Fruit fly (Drosophila melanogaster): ENCODE results near the gene dysc.

The dysc gene

DNA sequence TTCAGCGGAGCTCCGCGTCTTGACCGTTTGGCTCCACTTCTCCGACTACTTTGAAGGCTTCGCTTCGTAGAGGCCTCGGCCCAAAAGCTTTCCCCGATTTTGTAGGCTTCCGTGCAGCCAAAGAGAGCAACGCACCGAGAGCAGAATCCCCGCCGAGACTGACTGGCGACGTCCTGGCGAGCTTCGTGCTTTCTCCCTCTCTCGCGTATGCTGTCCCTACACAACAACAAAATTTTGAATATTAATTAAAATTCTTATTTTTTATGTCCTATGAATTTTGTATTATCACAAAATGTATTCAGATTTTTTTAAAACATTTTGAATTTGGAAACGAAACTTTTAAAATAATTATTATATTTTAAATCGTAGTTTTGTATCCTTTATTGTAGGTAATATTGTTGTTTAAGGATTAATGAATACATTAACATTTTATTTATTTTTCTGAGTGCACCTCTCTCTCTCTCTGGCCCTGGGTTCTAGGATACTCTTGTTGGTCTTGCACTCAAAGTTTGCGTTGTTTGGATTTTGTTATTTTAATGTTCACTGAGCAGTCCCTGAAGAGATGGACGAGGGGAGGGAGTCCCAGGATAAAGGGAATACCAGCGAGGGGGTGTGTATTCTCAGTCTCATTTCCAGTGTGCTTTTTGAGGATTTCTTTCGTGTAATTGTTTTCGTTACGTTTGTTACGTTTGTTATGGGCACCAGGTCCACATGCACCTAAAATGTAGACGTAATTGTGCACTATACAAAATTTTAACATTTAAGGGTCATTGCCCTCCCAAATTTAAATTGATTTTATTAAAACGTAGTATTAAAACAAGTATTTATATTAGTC, at the start of gene dysc:
Gene dysc, minus strand, starts transcription at position 51 of the 835 bp plus-strand sequence.
- no peak for TF ChIP-seq noc (tag; optimal IDR thresholded peaks at IDR 0.05)

DNA sequence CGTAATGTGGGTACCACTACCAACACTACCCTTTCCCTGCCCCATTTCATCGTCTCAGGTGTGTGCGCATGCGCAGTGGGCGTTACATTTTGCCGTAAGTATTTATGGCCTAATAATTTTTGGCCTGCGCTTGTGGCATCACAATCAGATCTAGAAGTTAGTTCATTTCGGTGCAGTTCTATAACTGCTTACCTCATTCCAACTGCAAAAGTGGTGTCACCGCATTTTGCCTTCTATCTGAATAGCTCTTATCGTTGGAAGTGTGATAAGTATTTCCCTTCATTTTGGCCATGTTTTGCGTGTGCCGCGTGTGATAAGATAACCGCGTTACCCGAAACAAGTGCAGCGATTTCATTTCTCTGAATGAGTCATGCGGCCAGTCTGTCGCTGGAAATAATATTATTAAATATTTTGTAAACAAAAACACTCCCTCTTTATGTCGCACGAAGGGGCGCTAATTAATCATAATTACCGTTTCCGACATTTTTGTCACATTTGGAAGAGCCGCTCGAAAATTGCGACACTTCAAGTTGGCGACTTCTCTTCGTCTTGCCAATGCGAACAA, 49.5 kb upstream of the dysc start:
- no peak for TF ChIP-seq noc (tag; optimal IDR thresholded peaks at IDR 0.05)

DNA sequence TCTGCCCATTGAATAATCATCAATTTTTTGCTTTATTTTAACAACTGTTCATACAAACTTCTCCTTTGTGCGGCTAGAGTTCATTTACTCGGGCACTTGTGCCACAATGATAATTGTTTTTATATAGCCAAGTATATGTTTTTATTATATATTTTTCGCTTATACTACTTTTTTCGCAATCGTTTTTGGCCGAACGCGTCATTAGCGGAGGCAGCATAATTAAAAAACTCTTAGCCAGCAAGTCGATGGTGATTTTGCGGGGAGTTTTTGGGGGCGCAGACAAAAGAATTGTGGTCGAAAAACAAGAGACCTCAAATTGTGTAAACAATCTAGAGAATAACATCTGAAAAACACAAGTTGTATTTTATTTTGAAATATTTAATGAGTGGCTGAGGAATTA, 48.5 kb upstream of the dysc start:
- no peak for TF ChIP-seq noc (tag; optimal IDR thresholded peaks at IDR 0.05)

DNA sequence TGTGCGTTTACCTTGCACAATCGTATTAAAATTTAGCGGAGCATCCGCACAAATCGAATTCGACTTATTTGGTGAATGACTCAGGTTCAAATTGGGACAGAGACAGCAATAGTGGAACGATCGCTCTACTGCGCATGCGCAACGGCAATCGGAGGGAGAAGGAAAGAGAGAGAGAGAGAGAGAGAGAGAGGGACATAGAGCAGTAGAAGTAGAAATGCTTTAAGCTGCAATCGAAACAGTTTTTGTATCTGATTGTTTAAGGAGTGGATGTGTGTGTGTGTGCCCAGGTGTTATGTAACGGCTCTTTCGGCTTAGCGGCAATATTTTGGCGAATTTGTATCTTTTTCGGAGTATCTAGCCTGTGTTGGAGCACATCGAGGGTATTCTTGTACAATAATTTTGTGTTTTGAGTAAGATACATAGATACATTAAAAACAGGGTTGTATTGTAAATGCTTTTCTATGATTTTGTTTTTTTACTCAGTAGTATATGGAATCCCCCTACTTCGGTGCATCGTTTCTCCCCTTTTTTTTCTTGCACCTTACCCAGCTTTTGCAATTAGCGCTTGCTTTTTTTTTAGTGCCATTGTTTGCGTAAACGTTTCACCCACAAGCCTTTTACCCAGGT, 46.5 kb upstream of the dysc start:
- no peak for TF ChIP-seq noc (tag; optimal IDR thresholded peaks at IDR 0.05)

DNA sequence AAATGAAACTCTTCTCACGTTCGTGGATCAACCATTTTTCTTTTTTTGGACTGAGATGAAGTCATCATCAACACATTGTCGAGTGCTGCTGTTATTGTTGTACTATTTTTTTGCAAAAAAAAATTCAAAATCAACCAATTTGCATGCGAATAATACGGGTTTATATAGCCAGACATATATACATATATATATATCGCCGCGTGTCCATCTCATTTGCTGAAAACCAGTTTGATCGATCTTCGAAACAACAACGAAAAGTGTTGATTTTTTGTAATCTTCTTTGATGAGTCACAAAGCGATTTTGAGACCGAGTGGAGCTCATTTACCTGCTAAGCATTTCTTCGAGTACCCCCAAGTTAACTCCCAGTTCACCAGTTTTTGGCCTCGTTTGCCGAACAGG, 43.0 kb upstream of the dysc start:
- TF ChIP-seq noc (tag; optimal IDR thresholded peaks at IDR 0.05): no peak

DNA sequence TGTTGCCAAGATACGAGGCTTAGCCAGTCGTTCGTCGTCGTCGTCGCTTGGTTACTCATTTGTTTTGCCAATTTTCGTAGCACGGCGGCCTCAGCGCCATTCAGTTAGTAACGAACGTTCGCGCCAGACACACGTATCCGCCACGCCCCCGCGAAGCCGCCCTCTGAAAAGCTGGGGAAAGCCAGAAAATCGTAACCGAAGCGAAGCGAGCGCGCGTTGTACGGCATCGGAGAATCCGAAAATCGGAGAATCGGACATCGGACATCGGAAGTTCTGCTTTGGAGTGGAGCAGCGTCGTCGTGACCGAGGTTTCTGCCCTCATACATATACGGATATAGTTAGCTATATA, 36.1 kb upstream of the dysc start, which contains the start of gene CG32137:
Gene CG32137, plus strand, starts transcription at position 100 of the 349 bp plus-strand sequence.
- no peak for TF ChIP-seq noc (tag; optimal IDR thresholded peaks at IDR 0.05)

DNA sequence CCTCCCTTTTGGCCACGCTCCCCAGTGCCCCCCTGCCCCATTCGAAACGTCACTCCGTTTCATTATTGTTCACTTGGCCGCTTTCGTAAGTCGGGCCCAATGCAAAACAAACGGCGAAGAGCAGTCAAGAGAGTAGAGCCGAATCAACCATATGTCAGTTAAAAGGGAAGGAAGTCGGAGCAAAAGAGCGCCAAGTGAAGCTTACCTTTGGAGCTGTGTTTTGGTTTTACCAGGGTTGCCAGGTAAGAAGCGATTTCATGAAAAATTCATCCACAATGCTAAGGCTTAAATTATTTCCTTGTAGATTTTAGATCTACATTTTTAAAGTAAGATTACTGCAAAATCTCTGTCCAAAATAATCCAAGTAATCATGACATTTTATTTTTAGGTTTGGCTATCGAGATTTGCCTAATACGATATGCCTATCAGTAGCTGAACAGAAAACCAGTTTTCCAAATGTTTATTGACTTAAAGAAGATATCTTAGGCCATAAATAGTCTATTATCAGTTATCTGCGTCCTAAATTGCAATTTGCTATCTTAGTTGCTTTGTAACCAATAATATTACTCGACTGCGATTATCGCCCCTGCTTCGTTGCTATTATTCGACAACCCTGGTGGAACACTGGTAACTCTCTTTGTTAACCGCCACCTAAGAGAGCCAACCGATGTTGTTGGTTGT, 35.6 kb upstream of the dysc start:
- peak; percentile 92 for TF ChIP-seq noc (tag; optimal IDR thresholded peaks at IDR 0.05)

DNA sequence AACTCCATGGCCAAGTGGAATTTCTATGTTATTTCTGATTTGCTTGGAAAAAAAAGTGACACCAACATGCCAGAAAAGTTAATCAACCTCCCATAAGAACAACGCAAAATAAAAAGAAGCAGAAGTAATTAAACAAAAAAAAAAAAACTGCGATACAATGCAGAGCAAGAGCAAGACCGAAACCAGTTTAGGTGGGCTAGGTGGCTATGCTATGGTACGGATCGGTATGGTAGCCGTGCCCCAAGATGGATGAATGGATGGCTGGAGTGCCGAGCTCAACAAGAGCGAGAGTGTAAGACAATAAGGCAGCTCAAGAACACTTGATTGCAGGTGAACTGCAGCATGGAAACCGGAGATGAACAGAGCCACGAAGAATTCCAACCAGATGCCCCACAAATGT, 33.7 kb upstream of the dysc start:
- no peak for TF ChIP-seq noc (tag; optimal IDR thresholded peaks at IDR 0.05)

DNA sequence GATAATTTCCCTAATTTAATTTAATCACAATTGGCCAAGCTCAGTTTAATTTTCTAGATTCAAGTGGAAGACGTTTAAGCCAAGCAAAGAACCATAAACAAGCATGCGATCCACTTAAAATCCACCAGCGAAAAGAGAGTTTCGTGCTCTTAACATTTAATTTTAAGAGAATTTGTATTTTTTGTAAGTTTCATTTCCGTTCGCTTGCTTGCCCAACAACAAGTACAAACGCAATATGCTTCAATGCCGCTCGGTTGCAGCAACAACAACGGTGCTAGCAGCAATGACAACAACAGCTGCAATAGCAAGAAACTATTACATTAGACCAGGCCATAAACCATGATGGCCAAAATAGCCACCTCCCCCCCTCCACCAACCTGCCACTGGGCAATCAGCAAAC, 31.9 kb upstream of the dysc start:
- TF ChIP-seq noc (tag; optimal IDR thresholded peaks at IDR 0.05): no peak

DNA sequence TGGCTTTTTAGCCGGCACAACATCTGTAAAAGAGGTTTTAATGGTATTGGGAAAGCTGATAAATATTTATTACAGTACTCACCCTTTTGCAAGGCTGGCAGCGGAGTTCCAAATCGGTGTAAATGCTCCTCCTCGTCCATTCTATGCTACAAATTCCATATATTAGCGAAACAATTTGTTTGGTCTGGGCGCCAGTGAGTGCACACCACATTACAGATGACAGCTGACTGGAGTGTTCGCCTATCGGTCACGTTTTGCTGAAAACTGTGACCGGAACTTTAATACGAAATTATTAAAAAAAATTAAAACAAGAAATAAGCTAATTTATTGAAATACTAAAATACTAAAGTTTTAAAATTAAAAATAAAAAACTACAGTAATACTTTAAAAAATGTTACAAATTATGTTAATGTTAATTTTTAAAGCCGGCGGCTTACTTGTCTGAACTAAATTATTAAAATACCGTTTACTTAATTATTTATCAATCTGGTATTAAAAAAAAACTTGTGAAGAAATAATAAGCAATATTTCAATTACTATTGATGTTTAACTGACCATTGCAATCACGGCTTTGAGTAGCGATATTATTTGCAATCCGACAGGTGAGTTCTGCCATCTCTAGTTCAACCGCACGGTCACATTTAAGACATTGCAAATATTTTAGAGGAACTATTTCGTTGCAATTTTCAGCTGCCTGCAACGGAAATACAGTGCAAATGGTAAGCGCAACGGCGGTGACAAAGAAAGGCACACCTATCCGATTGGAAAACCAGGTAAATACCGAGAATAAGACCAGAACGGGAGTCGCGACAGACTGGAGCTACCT, 25.9 kb upstream of the dysc start, which contains the start of the genes CG8833 and DCTN1-p150:
Gene CG8833, minus strand, starts transcription at position 232 of the 826 bp plus-strand sequence.
Gene DCTN1-p150, plus strand, starts transcription at position 619 of the 826 bp plus-strand sequence.
- TF ChIP-seq noc (tag; optimal IDR thresholded peaks at IDR 0.05): no peak

DNA sequence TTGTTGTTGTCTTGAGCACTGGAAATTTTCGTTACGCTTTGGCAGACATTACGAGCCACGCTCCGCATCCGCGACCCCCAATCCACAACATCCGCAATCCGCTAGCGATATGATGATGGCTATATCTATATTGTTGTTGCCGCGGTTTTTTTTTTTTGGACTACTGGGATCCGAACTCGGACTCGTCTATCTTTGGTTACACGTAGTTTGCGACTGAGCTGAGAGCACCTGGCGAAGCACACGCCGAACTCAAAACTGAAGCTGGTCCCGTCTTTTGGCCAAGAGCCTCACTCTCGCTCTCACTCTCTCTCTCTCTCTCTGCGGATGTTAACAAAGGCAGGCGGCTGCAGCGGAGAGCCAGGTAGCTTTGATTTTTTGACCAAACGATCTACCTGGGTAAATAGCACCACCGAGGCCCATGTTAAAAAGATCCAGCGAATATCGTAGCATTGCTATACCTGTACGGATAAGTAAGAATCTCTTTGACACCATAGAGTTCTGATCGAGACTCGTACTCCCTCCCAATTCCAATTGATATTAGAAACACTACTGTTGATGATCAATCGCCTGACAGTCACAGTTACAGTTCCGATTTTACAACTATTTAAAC, 22.2 kb upstream of the dysc start, which contains the start of gene Rgl:
Gene Rgl, minus strand, starts transcription at position 219 of the 610 bp plus-strand sequence.
- TF ChIP-seq noc (tag; optimal IDR thresholded peaks at IDR 0.05): no peak

DNA sequence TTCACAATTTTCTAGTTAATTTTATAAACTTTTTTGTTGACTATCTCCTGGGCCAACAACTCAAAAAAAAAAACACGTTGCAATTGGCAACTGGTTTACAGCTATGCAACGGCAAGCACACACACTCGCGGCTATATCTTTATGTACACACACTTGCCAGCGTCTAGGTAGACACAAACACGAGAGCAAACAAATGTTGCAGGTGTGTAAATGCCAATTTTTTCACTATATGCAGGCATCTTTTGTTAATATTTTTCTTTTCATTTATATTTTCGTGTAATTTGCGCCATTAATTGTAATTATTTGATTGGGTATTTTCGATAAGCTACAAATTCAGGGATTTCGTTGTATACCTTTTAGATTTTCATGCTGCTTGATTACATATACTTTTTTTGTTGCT, 21.6 kb upstream of the dysc start:
- no peak for TF ChIP-seq noc (tag; optimal IDR thresholded peaks at IDR 0.05)

DNA sequence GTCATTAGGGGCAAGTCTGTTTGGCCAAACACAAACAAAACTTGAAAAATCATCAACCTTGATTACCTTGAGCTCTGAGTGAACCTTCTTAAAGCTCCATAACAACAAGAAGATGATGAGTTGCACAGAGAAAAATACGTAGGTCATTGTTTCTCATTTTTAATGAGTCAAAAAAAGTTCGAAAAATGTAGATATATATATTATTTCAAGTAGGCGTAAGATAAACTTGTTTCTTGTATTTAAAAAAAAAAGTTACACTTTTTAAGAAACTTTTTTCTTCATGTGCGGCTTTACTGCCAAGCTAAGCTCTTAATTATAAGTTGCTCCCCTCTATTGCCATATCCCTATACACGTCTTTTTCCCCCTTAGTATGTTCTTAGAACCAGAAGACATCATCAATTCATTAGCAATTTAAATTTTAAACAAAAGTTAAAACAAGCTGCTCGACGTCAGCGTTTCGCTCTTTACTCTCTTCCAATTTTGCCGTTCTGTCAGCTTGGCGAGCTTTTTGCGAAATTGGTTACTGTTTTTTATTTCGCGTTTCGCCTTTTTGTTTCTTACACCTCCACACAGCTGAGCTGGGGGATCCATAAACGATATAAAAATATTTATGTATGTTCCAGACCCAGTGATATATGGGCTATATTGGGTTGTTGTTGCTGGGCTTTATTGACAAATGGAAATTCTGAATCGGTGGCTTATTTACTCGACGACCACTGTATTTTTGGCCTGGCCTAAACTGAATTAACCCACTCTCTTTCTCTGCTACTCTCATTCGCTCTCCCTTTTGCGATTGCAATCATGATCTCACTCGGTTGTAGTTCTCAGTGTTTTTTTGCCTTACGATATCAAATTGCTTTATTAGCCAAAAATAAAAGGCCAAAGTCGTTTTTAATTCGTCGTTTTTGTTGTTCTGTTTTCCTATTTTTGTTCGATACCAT, 20.6 kb upstream of the dysc start:
- TF ChIP-seq noc (tag; optimal IDR thresholded peaks at IDR 0.05): peak; percentile 36

Measured in whole organism, larva.